Worm (Caenorhabditis elegans) whole organism, mixed stage, embryonic: ENCODE results near the gene ula-1.

Experiments used
- M03D4.4 ChIP-seq: sonication (generic microtip); optimal IDR thresholded peaks from 2 replicates; lab custom pipeline; 2017; ENCODE audit warnings: mild to moderate bottlenecking, missing genetic modification characterization, missing compliant biosample characterization
- blmp-1 ChIP-seq: fragments of 150-350 bp; optimal IDR thresholded peaks from 2 replicates; lab custom pipeline; 2014; ENCODE audit warnings: missing biosample characterization, missing genetic modification characterization
- pha-4 ChIP-seq: fragments of 150-350 bp; optimal IDR thresholded peaks from 2 replicates; lab custom pipeline; 2018; ENCODE audit warnings: missing biosample characterization, missing genetic modification reagents, missing genetic modification characterization
- snpc-4 ChIP-seq: fragments of 150-350 bp; optimal IDR thresholded peaks from 2 replicates; lab custom pipeline; 2014; ENCODE audit warnings: missing biosample characterization, missing genetic modification characterization

- no peak for TF ChIP-seq snpc-4 (tag; lab: Kevin White, UChicago)
- no peak for TF ChIP-seq pha-4 (tag; lab: Kevin White, UChicago)
- no peak for TF ChIP-seq M03D4.4 (tag; lab: Kevin White, UChicago)
- TF ChIP-seq blmp-1 (tag; lab: Kevin White, UChicago): no peak
Observed at ce11 chrIII:4968146-4968545, 48.0 kb upstream of the ula-1 start.
